Fruit fly (Drosophila melanogaster) whole organism, embryonic: ENCODE data around the gene Dpm3.

Experiments used
- Aef1 ChIP-seq: fragments of 200-800 bp; sonication (Bioruptor generic); IDR thresholded peaks from 3 replicates; pipeline ENCODE4 v1.3.6; 2022; ENCODE audit warnings: missing biosample characterization, missing genetic modification characterization
- Blimp-1 ChIP-seq: fragments of 200-800 bp; sonication (Bioruptor generic); optimal IDR thresholded peaks from 3 replicates; lab custom pipeline; 2018; ENCODE audit warnings: missing biosample characterization, missing genetic modification characterization, mild to moderate bottlenecking, moderate library complexity, missing genetic modification reagents
- CG10147 ChIP-seq: fragments of 200-800 bp; sonication (Bioruptor generic); optimal IDR thresholded peaks from 2 replicates; lab custom pipeline; 2019; ENCODE audit warnings: missing biosample characterization, mild to moderate bottlenecking, missing genetic modification characterization, moderate library complexity
- CG10543 ChIP-seq: fragments of 200-800 bp; sonication (Bioruptor generic); optimal IDR thresholded peaks from 3 replicates; lab custom pipeline; 2017; ENCODE audit warnings: missing biosample characterization, mild to moderate bottlenecking, missing genetic modification characterization, moderate library complexity
- CG11085 ChIP-seq: fragments of 200-800 bp; sonication (Bioruptor generic); IDR thresholded peaks from 2 replicates; pipeline ENCODE4 v1.3.6; 2022; ENCODE audit warnings: missing biosample characterization, missing genetic modification characterization
- CG11723 ChIP-seq: fragments of 200-800 bp; sonication (Bioruptor generic); optimal IDR thresholded peaks from 2 replicates; lab custom pipeline; 2017; ENCODE audit warnings: missing biosample characterization, mild to moderate bottlenecking, missing genetic modification characterization
- CG16779 ChIP-seq: fragments of 200-800 bp; sonication (Bioruptor generic); IDR thresholded peaks from 2 replicates; pipeline ENCODE4 v1.3.6; 2022; ENCODE audit warnings: missing biosample characterization, missing genetic modification characterization
- CG17359 ChIP-seq: fragments of 200-800 bp; sonication (Bioruptor generic); optimal IDR thresholded peaks from 3 replicates; lab custom pipeline; 2018; ENCODE audit warnings: missing biosample characterization, mild to moderate bottlenecking, missing genetic modification characterization, moderate library complexity
- CG18262 ChIP-seq: fragments of 200-800 bp; optimal IDR thresholded peaks from 3 replicates; lab custom pipeline; 2019; ENCODE audit warnings: missing biosample characterization, mild to moderate bottlenecking, missing genetic modification characterization, moderate library complexity
- CG32767 ChIP-seq: fragments of 200-800 bp; sonication (Bioruptor generic); IDR thresholded peaks from 2 replicates; pipeline ENCODE4 v1.3.6; 2022; ENCODE audit warnings: missing biosample characterization, missing genetic modification characterization
- CG33213 ChIP-seq: fragments of 200-800 bp; sonication (Bioruptor generic); optimal IDR thresholded peaks from 3 replicates; lab custom pipeline; 2016; ENCODE audit warnings: missing biosample characterization, missing genetic modification characterization
- CG33557 ChIP-seq: fragments of 200-800 bp; sonication (Bioruptor generic); optimal IDR thresholded peaks from 2 replicates; lab custom pipeline; 2019; ENCODE audit warnings: missing biosample characterization, mild to moderate bottlenecking, missing genetic modification characterization, moderate library complexity
- CG3726 ChIP-seq: fragments of 200-800 bp; sonication (Bioruptor generic); IDR thresholded peaks from 3 replicates; pipeline ENCODE4, ENCODE4 v1.3.6; 2022; ENCODE audit warnings: missing biosample characterization, missing genetic modification characterization
- CG4404 ChIP-seq: fragments of 200-800 bp; sonication (Bioruptor generic); IDR thresholded peaks from 2 replicates; pipeline ENCODE4 v1.3.6; 2022; ENCODE audit warnings: missing biosample characterization, missing genetic modification characterization
- CG4730 ChIP-seq: fragments of 200-800 bp; sonication (Bioruptor generic); IDR thresholded peaks from 2 replicates; pipeline ENCODE4 v1.3.6; 2022; ENCODE audit warnings: missing biosample characterization, missing genetic modification characterization
- CG5180 ChIP-seq: fragments of 200-800 bp; sonication (Bioruptor generic); optimal IDR thresholded peaks from 3 replicates; lab custom pipeline; 2017; ENCODE audit warnings: missing biosample characterization, missing genetic modification characterization, mild to moderate bottlenecking, moderate library complexity, missing genetic modification reagents
- CG6254 ChIP-seq: fragments of 200-800 bp; sonication (Bioruptor generic); optimal IDR thresholded peaks from 3 replicates; lab custom pipeline; 2017; ENCODE audit warnings: mild to moderate bottlenecking, missing biosample characterization, missing genetic modification reagents, missing genetic modification characterization
- CG7357 ChIP-seq: fragments of 200-800 bp; sonication (Bioruptor generic); IDR thresholded peaks from 3 replicates; pipeline ENCODE4 v1.3.6; 2022; ENCODE audit warnings: missing biosample characterization, missing genetic modification characterization
- CG9727 ChIP-seq: fragments of 200-800 bp; sonication (Bioruptor generic); optimal IDR thresholded peaks from 3 replicates; lab custom pipeline; 2017; ENCODE audit warnings: missing biosample characterization, mild to moderate bottlenecking, missing genetic modification characterization
- Ets97D ChIP-seq: fragments of 200-800 bp; sonication (Bioruptor generic); optimal IDR thresholded peaks from 3 replicates; lab custom pipeline; 2016; ENCODE audit warnings: missing biosample characterization, missing genetic modification characterization
- HLH3B ChIP-seq: fragments of 200-800 bp; sonication (Bioruptor generic); IDR thresholded peaks from 2 replicates; pipeline ENCODE4 v1.3.6; 2022; ENCODE audit warnings: missing biosample characterization, missing genetic modification characterization
- HLH54F ChIP-seq: fragments of 200-800 bp; sonication (Bioruptor generic); optimal IDR thresholded peaks from 3 replicates; lab custom pipeline; 2016; ENCODE audit warnings: missing biosample characterization, missing genetic modification characterization
- HLHmδ ChIP-seq: fragments of 200-800 bp; sonication (Bioruptor generic); optimal IDR thresholded peaks from 2 replicates; lab custom pipeline; 2018; ENCODE audit warnings: missing biosample characterization, mild to moderate bottlenecking, missing genetic modification characterization, moderate library complexity
- Hey ChIP-seq: fragments of 200-800 bp; sonication (Bioruptor generic); optimal IDR thresholded peaks from 3 replicates; lab custom pipeline; 2018; ENCODE audit warnings: missing biosample characterization, mild to moderate bottlenecking, missing genetic modification characterization
- MBD-R2 ChIP-seq: fragments of 200-800 bp; sonication (Bioruptor generic); IDR thresholded peaks from 2 replicates; pipeline ENCODE4 v1.3.6; 2022; ENCODE audit warnings: missing biosample characterization, missing genetic modification characterization
- Opbp ChIP-seq: fragments of 200-800 bp; sonication (Bioruptor generic); IDR thresholded peaks from 3 replicates; pipeline ENCODE4 v1.3.6; 2022; ENCODE audit warnings: missing biosample characterization, missing genetic modification characterization; ENCODE audit not compliant: partially characterized antibody
- Ptx1 ChIP-seq: fragments of 200-800 bp; sonication (Bioruptor generic); IDR thresholded peaks from 2 replicates; pipeline ENCODE4 v1.3.6; 2022; ENCODE audit warnings: missing biosample characterization, missing genetic modification characterization
- Sry-δ ChIP-seq: fragments of 200-800 bp; sonication (Bioruptor generic); optimal IDR thresholded peaks from 2 replicates; lab custom pipeline; 2016; ENCODE audit warnings: missing biosample characterization, missing genetic modification characterization
- bsh ChIP-seq, 2 experiments: fragments of 200-800 bp; sonication (Bioruptor generic); optimal IDR thresholded peaks; 2 replicates each; lab custom pipeline; 2017 to 2018; ENCODE audit warnings: mild to moderate bottlenecking in 2 of 2, missing biosample characterization in 2 of 2, missing genetic modification characterization in 2 of 2, moderate library complexity in 1 of 2
- btn ChIP-seq: fragments of 200-800 bp; sonication (Bioruptor generic); optimal IDR thresholded peaks from 2 replicates; lab custom pipeline; 2016; ENCODE audit warnings: missing biosample characterization, missing genetic modification characterization
- cad ChIP-seq: fragments of >200 bp; optimal IDR thresholded peaks from 2 replicates; lab custom pipeline; 2017; ENCODE audit warnings: missing biosample characterization, missing genetic modification characterization
- ci ChIP-seq: fragments of 200-800 bp; sonication (Bioruptor generic); IDR thresholded peaks from 3 replicates; pipeline ENCODE4 v1.3.6; 2022; ENCODE audit warnings: missing biosample characterization, missing genetic modification characterization
- crc ChIP-seq: fragments of 200-800 bp; sonication (Bioruptor generic); optimal IDR thresholded peaks from 2 replicates; lab custom pipeline; 2016; ENCODE audit warnings: missing biosample characterization, missing genetic modification characterization
- crp ChIP-seq, 2 experiments: fragments of 200-800 bp; sonication (Bioruptor generic); optimal IDR thresholded peaks; 2 replicates in 1 of 2; 3 replicates in 1 of 2; lab custom pipeline; 2017; ENCODE audit warnings: missing biosample characterization in 2 of 2, missing genetic modification characterization in 2 of 2, mild to moderate bottlenecking in 1 of 2, moderate library complexity in 1 of 2
- dati ChIP-seq: fragments of 200-800 bp; sonication (Bioruptor generic); IDR thresholded peaks from 2 replicates; pipeline ENCODE4 v1.3.6; 2022; ENCODE audit warnings: missing biosample characterization, missing genetic modification characterization
- gcm2 ChIP-seq: fragments of 200-800 bp; sonication (Bioruptor generic); optimal IDR thresholded peaks from 2 replicates; lab custom pipeline; 2016; ENCODE audit warnings: missing biosample characterization, missing genetic modification characterization
- ken ChIP-seq: fragments of 200-800 bp; sonication (Bioruptor generic); IDR thresholded peaks from 3 replicates; pipeline ENCODE4 v1.3.6; 2022; ENCODE audit warnings: missing biosample characterization, missing genetic modification characterization
- lbe ChIP-seq: fragments of 200-800 bp; sonication (Bioruptor generic); optimal IDR thresholded peaks from 2 replicates; lab custom pipeline; 2016; ENCODE audit warnings: missing biosample characterization, mild to moderate bottlenecking, missing genetic modification characterization
- mld ChIP-seq: fragments of 200-800 bp; sonication (Bioruptor generic); IDR thresholded peaks from 3 replicates; pipeline ENCODE4 v1.3.6; 2022; ENCODE audit warnings: missing biosample characterization, missing genetic modification characterization; ENCODE audit not compliant: partially characterized antibody
- nau ChIP-seq: fragments of 200-800 bp; sonication (Bioruptor generic); optimal IDR thresholded peaks from 3 replicates; lab custom pipeline; 2017; ENCODE audit warnings: missing biosample characterization, mild to moderate bottlenecking, missing genetic modification characterization, missing genetic modification reagents
- onecut ChIP-seq: fragments of 200-800 bp; sonication (Bioruptor generic); IDR thresholded peaks from 2 replicates; pipeline ENCODE4 v1.3.6; 2022; ENCODE audit warnings: missing biosample characterization, missing genetic modification characterization
- rib ChIP-seq: fragments of 200-800 bp; sonication (Bioruptor generic); IDR thresholded peaks from 2 replicates; pipeline ENCODE4 v1.3.6; 2022; ENCODE audit warnings: missing biosample characterization, missing genetic modification characterization
- salm ChIP-seq: fragments of 200-800 bp; sonication (Bioruptor generic); optimal IDR thresholded peaks from 2 replicates; lab custom pipeline; 2018; ENCODE audit warnings: missing biosample characterization, mild to moderate bottlenecking, missing genetic modification characterization
- shn ChIP-seq: fragments of 200-800 bp; sonication (Bioruptor generic); optimal IDR thresholded peaks from 3 replicates; lab custom pipeline; 2016; ENCODE audit warnings: missing biosample characterization, missing genetic modification characterization
- sim ChIP-seq: fragments of 200-800 bp; sonication (Bioruptor generic); IDR thresholded peaks from 2 replicates; pipeline ENCODE4 v1.3.6; 2022; ENCODE audit warnings: missing biosample characterization, missing genetic modification characterization
- trem ChIP-seq: fragments of 200-800 bp; optimal IDR thresholded peaks from 3 replicates; lab custom pipeline; 2019; ENCODE audit warnings: missing biosample characterization, mild to moderate bottlenecking, missing genetic modification characterization, moderate library complexity
- z ChIP-seq: fragments of 200-800 bp; sonication (Bioruptor generic); IDR thresholded peaks from 3 replicates; pipeline ENCODE4 v1.3.6; 2022; ENCODE audit warnings: missing biosample characterization, missing genetic modification characterization
- zfh1 ChIP-seq: fragments of 200-800 bp; sonication (Bioruptor generic); IDR thresholded peaks from 3 replicates; pipeline ENCODE4 v1.3.6; 2022; ENCODE audit warnings: missing biosample characterization, missing genetic modification characterization

The Dpm3 gene

dm6 chr3R:13366561-13367518, 36.0 kb downstream of the Dpm3 start, which contains the start of gene Elp6 (continued):
- peak; percentile 77 for TF ChIP-seq CG10147 (GFP tag; lab: Kevin White, UChicago)
- TF ChIP-seq ci: peak; percentile 6; the same call in 1 of the 3 replicates
- no peak for TF ChIP-seq sim (GFP tag; lab: Robert Waterston, UW)
- peak; percentile 42 for TF ChIP-seq CG5180 (GFP tag; lab: Kevin White, UChicago)
- no peak for TF ChIP-seq CG33557
- TF ChIP-seq CG18262 (tag; lab: Kevin White, UChicago): peak; percentile 62
- no peak for TF ChIP-seq CG11723 (GFP tag; lab: Kevin White, UChicago)
- no peak for TF ChIP-seq CG3726 (GFP tag; lab: Robert Waterston, UW)
- TF ChIP-seq CG7357 (GFP tag; lab: Robert Waterston, UW): no peak
- peak; percentile 37 for TF ChIP-seq onecut
- peak; percentile 52; the same call in 1 of the 2 replicates for TF ChIP-seq CG32767 (GFP tag; lab: Robert Waterston, UW)
- TF ChIP-seq zfh1 (GFP tag; lab: Robert Waterston, UW): peak; percentile 27; the same call in 1 of the 3 replicates
- TF ChIP-seq MBD-R2: peak; percentile 60; the same call in 1 of the 2 replicates
- peak; percentile 26 for TF ChIP-seq lbe
- peak; percentile 48 for TF ChIP-seq Blimp-1 (GFP tag; lab: Kevin White, UChicago)
- TF ChIP-seq Sry-δ (GFP tag; lab: Kevin White, UChicago): peak; percentile 31
- 0 out of 3 replicates have a peak, but pooled peaks have one; percentile 20 for TF ChIP-seq ken (GFP tag; lab: Robert Waterston, UW)
- peak; percentile 19 to 24 for TF ChIP-seq bsh (GFP tag; optimal IDR thresholded peaks at IDR 0.05; lab: Kevin White, UChicago)
- peak; percentile 83 for TF ChIP-seq CG9727 (GFP tag; lab: Kevin White, UChicago)
- TF ChIP-seq dati (GFP tag; lab: Robert Waterston, UW): 0 out of 2 replicates have a peak, but pooled peaks have one; percentile 35
- no peak for TF ChIP-seq CG6254 (GFP tag; lab: Kevin White, UChicago)
- peak; percentile 57 for TF ChIP-seq CG17359 (tag; lab: Kevin White, UChicago)
- peak; percentile 48; the same call in 1 of the 2 replicates for TF ChIP-seq CG11085
- no peak for TF ChIP-seq CG4404 (GFP tag; lab: Robert Waterston, UW)
- TF ChIP-seq HLH54F (GFP tag; lab: Kevin White, UChicago): peak; percentile 76
- TF ChIP-seq HLHmδ (GFP tag; lab: Kevin White, UChicago): no peak
- no peak for TF ChIP-seq Opbp
- no peak for TF ChIP-seq z
- TF ChIP-seq CG4730 (GFP tag; lab: Robert Waterston, UW): peak; percentile 50; the same call in 1 of the 2 replicates
- peak; percentile 47 for TF ChIP-seq CG10543
- TF ChIP-seq CG33213 (GFP tag; lab: Kevin White, UChicago): peak; percentile 37
- peak; percentile 16 for TF ChIP-seq btn
- no peak for TF ChIP-seq nau
- TF ChIP-seq rib (GFP tag; lab: Robert Waterston, UW): no peak
- TF ChIP-seq cad: no peak
- no peak for TF ChIP-seq salm (tag; lab: Kevin White, UChicago)
- TF ChIP-seq gcm2 (GFP tag; lab: Kevin White, UChicago): peak; percentile 49
- TF ChIP-seq crc (GFP tag; lab: Kevin White, UChicago): peak; percentile 35
- no peak for TF ChIP-seq trem
- peak; percentile 49 for TF ChIP-seq shn (GFP tag; lab: Kevin White, UChicago)
- TF ChIP-seq mld: no peak
- peak; percentile 66 for TF ChIP-seq HLH3B (GFP tag; lab: Robert Waterston, UW)
- TF ChIP-seq Ets97D (GFP tag; lab: Kevin White, UChicago): peak; percentile 21
- no peak for TF ChIP-seq CG16779 (GFP tag; lab: Robert Waterston, UW)
- TF ChIP-seq Aef1 (GFP tag; lab: Robert Waterston, UW): peak; percentile 63
- TF ChIP-seq Ptx1 (GFP tag; lab: Robert Waterston, UW): peak; percentile 69
- peak; percentile 50 to 89 for TF ChIP-seq crp (GFP tag; optimal IDR thresholded peaks at IDR 0.05; lab: Kevin White, UChicago)
- TF ChIP-seq Hey (tag; lab: Kevin White, UChicago): no peak
